Worm (Caenorhabditis elegans): ENCODE measurements around the gene madf-8.

- TF ChIP-seq egl-27 (tag; optimal IDR thresholded peaks at IDR 0.05) (no peak), R02D3.7 (tag; optimal IDR thresholded peaks at IDR 0.05) (no peak), ama-1 (optimal IDR thresholded peaks at IDR 0.05) (no peak), aly-2 (tag; optimal IDR thresholded peaks at IDR 0.05) (no peak), gmeb-1 (tag; optimal IDR thresholded peaks at IDR 0.05) (no peak), snpc-4 (tag; optimal IDR thresholded peaks at IDR 0.05) (no peak), nhr-11 (tag; optimal IDR thresholded peaks at IDR 0.05) (no peak), nhr-6 (tag; optimal IDR thresholded peaks at IDR 0.05) (no peak), dmd-4 (tag; optimal IDR thresholded peaks at IDR 0.05) (no peak), ztf-11 (tag; optimal IDR thresholded peaks at IDR 0.05) (no peak), zag-1 (tag; optimal IDR thresholded peaks at IDR 0.05) (no peak), lsy-2 (tag; optimal IDR thresholded peaks at IDR 0.05) (no peak), nhr-237 (tag; optimal IDR thresholded peaks at IDR 0.05) (no peak)
Observed at ce11 chrIII:3623772-3624171, 26.9 kb downstream of the madf-8 start.

All from whole organism, L2 larva.